Fruit fly (Drosophila melanogaster) whole organism, embryonic: Measurements from ENCODE around the gene CG5382.

Experiments
- ATbp ChIP-seq: fragments of 200-800 bp; sonication (Bioruptor generic); optimal IDR thresholded peaks from 2 replicates; lab custom pipeline; 2017; ENCODE audit warnings: missing biosample characterization, mild to moderate bottlenecking, missing genetic modification characterization, missing genetic modification reagents
- Adf1 ChIP-seq: fragments of 200-800 bp; sonication (Bioruptor generic); IDR thresholded peaks from 2 replicates; pipeline ENCODE4 v1.3.6; 2022; ENCODE audit warnings: missing biosample characterization, missing genetic modification characterization
- Asciz ChIP-seq: fragments of 200-800 bp; sonication (Bioruptor generic); optimal IDR thresholded peaks from 2 replicates; lab custom pipeline; 2017; ENCODE audit warnings: missing biosample characterization, mild to moderate bottlenecking, missing genetic modification characterization, missing genetic modification reagents
- Bteb2 ChIP-seq: fragments of 200-800 bp; sonication (Bioruptor generic); optimal IDR thresholded peaks from 2 replicates; lab custom pipeline; 2016; ENCODE audit warnings: missing biosample characterization, missing genetic modification characterization
- C15 ChIP-seq: fragments of 200-800 bp; sonication (Bioruptor generic); IDR thresholded peaks from 3 replicates; pipeline ENCODE4 v1.3.6; 2022; ENCODE audit warnings: missing biosample characterization, missing genetic modification characterization
- CG10654 ChIP-seq: fragments of 200-800 bp; sonication (Bioruptor generic); optimal IDR thresholded peaks from 2 replicates; lab custom pipeline; 2016; ENCODE audit warnings: missing biosample characterization, missing genetic modification characterization
- CG12659 ChIP-seq: fragments of 200-800 bp; sonication (Bioruptor generic); optimal IDR thresholded peaks from 3 replicates; lab custom pipeline; 2017; ENCODE audit warnings: mild to moderate bottlenecking, missing biosample characterization, missing genetic modification reagents, missing genetic modification characterization
- CG15479 ChIP-seq: fragments of 200-800 bp; sonication (Bioruptor generic); optimal IDR thresholded peaks from 3 replicates; lab custom pipeline; 2019; ENCODE audit warnings: missing biosample characterization, mild to moderate bottlenecking, missing genetic modification characterization, moderate library complexity
- CG18599 ChIP-seq: fragments of 200-800 bp; sonication (Bioruptor generic); optimal IDR thresholded peaks from 3 replicates; lab custom pipeline; 2017; ENCODE audit warnings: missing biosample characterization, missing genetic modification characterization, mild to moderate bottlenecking, moderate library complexity, missing genetic modification reagents
- CG2129 ChIP-seq: fragments of 200-800 bp; sonication (Bioruptor generic); IDR thresholded peaks from 2 replicates; pipeline ENCODE4 v1.3.6; 2022; ENCODE audit warnings: missing biosample characterization, missing genetic modification characterization; ENCODE audit not compliant: partially characterized antibody
- CG2678 ChIP-seq: fragments of 200-800 bp; sonication (Bioruptor generic); optimal IDR thresholded peaks from 3 replicates; lab custom pipeline; 2019; ENCODE audit warnings: missing biosample characterization, mild to moderate bottlenecking, missing genetic modification characterization, moderate library complexity
- CG34224 ChIP-seq: fragments of 200-800 bp; sonication (Bioruptor generic); IDR thresholded peaks from 3 replicates; pipeline ENCODE4 v1.3.6; 2022; ENCODE audit warnings: missing biosample characterization, missing genetic modification characterization; ENCODE audit not compliant: partially characterized antibody
- CG4854 ChIP-seq: fragments of 200-800 bp; sonication (Bioruptor generic); optimal IDR thresholded peaks from 2 replicates; lab custom pipeline; 2016; ENCODE audit warnings: missing biosample characterization, missing genetic modification characterization, inconsistent platforms
- CG5180 ChIP-seq: fragments of 200-800 bp; sonication (Bioruptor generic); optimal IDR thresholded peaks from 3 replicates; lab custom pipeline; 2017; ENCODE audit warnings: missing biosample characterization, missing genetic modification characterization, mild to moderate bottlenecking, moderate library complexity, missing genetic modification reagents
- CG5245 ChIP-seq: fragments of 200-800 bp; sonication (Bioruptor generic); optimal IDR thresholded peaks from 3 replicates; lab custom pipeline; 2016; ENCODE audit warnings: missing biosample characterization, missing genetic modification characterization
- CG6654 ChIP-seq: fragments of 200-800 bp; sonication (Bioruptor generic); optimal IDR thresholded peaks from 2 replicates; lab custom pipeline; 2017; ENCODE audit warnings: missing biosample characterization, mild to moderate bottlenecking, missing genetic modification characterization
- CG6813 ChIP-seq: fragments of 200-800 bp; sonication (Bioruptor generic); optimal IDR thresholded peaks from 2 replicates; lab custom pipeline; 2017; ENCODE audit warnings: missing biosample characterization, missing genetic modification characterization, mild to moderate bottlenecking, moderate library complexity, missing genetic modification reagents
- CG7987 ChIP-seq: fragments of 200-800 bp; sonication (Bioruptor generic); optimal IDR thresholded peaks from 2 replicates; lab custom pipeline; 2018; ENCODE audit warnings: missing biosample characterization, mild to moderate bottlenecking, missing genetic modification characterization, moderate library complexity
- CG8281 ChIP-seq: fragments of 200-800 bp; sonication (Bioruptor generic); optimal IDR thresholded peaks from 2 replicates; lab custom pipeline; 2018; ENCODE audit warnings: missing biosample characterization, mild to moderate bottlenecking, missing genetic modification characterization, moderate library complexity
- CG9215 ChIP-seq: fragments of 200-800 bp; sonication (Bioruptor generic); IDR thresholded peaks from 2 replicates; pipeline ENCODE4 v1.3.6; 2022; ENCODE audit warnings: missing biosample characterization, missing genetic modification characterization
- Deaf1 ChIP-seq: fragments of 200-800 bp; optimal IDR thresholded peaks from 3 replicates; lab custom pipeline; 2019; ENCODE audit warnings: missing biosample characterization, mild to moderate bottlenecking, missing genetic modification characterization, moderate library complexity
- Ets65A ChIP-seq: fragments of 200-800 bp; sonication (Bioruptor generic); peaks from one replicate; lab custom pipeline; 2016; ENCODE audit warnings: missing biosample characterization, missing genetic modification characterization
- HLH54F ChIP-seq: fragments of 200-800 bp; sonication (Bioruptor generic); optimal IDR thresholded peaks from 3 replicates; lab custom pipeline; 2016; ENCODE audit warnings: missing biosample characterization, missing genetic modification characterization
- Hsf ChIP-seq: fragments of 200-800 bp; sonication (Bioruptor generic); optimal IDR thresholded peaks from 3 replicates; lab custom pipeline; 2016; ENCODE audit warnings: missing biosample characterization, missing genetic modification characterization
- Lpt ChIP-seq: fragments of >200 bp; optimal IDR thresholded peaks from 2 replicates; lab custom pipeline; 2018; ENCODE audit warnings: missing biosample characterization, missing genetic modification characterization
- Meics ChIP-seq: fragments of 200-800 bp; sonication (Bioruptor generic); optimal IDR thresholded peaks from 2 replicates; lab custom pipeline; 2017; ENCODE audit warnings: missing biosample characterization, mild to moderate bottlenecking, missing genetic modification characterization
- Nf-YC ChIP-seq: fragments of 200-800 bp; optimal IDR thresholded peaks from 3 replicates; lab custom pipeline; 2019; ENCODE audit warnings: missing biosample characterization, mild to moderate bottlenecking, missing genetic modification characterization, moderate library complexity
- Opbp ChIP-seq: fragments of 200-800 bp; sonication (Bioruptor generic); IDR thresholded peaks from 3 replicates; pipeline ENCODE4 v1.3.6; 2022; ENCODE audit warnings: missing biosample characterization, missing genetic modification characterization; ENCODE audit not compliant: partially characterized antibody
- Poxn ChIP-seq: fragments of 200-800 bp; sonication (Bioruptor generic); IDR thresholded peaks from 2 replicates; pipeline ENCODE4 v1.3.6; 2022; ENCODE audit warnings: missing biosample characterization, missing genetic modification characterization
- Rfx ChIP-seq: fragments of 200-800 bp; sonication (Bioruptor generic); IDR thresholded peaks from 2 replicates; pipeline ENCODE4 v1.3.6; 2022; ENCODE audit warnings: missing biosample characterization, missing genetic modification characterization
- Trl ChIP-seq, 3 experiments: fragments of >200 bp in 2 of 3; fragments of 200-800 bp in 1 of 3; sonication (Bioruptor generic) in 1 of 3; optimal IDR thresholded peaks; 2 replicates in 1 of 3; 3 replicates in 2 of 3; lab custom pipeline; 2016 to 2017; ENCODE audit warnings: missing biosample characterization in 1 of 3, missing genetic modification characterization in 1 of 3
- bigmax ChIP-seq: fragments of 200-800 bp; sonication (Bioruptor generic); optimal IDR thresholded peaks from 2 replicates; lab custom pipeline; 2018; ENCODE audit warnings: missing biosample characterization, mild to moderate bottlenecking, missing genetic modification characterization
- cad ChIP-seq: fragments of >200 bp; optimal IDR thresholded peaks from 2 replicates; lab custom pipeline; 2017; ENCODE audit warnings: missing biosample characterization, missing genetic modification characterization
- cg ChIP-seq: fragments of 200-800 bp; sonication (Bioruptor generic); optimal IDR thresholded peaks from 3 replicates; lab custom pipeline; 2019; ENCODE audit warnings: missing biosample characterization, mild to moderate bottlenecking, missing genetic modification characterization, moderate library complexity
- chif ChIP-seq, 2 experiments: fragments of 200-800 bp; sonication (Bioruptor generic); optimal IDR thresholded peaks; 3 replicates each; lab custom pipeline; 2016; ENCODE audit warnings: missing biosample characterization in 2 of 2, missing genetic modification characterization in 2 of 2
- croc ChIP-seq: fragments of 200-800 bp; sonication (Bioruptor generic); conservative IDR thresholded peaks from 3 replicates; pipeline ENCODE4 v1.3.6; 2022; ENCODE audit warnings: missing biosample characterization, missing genetic modification characterization
- esg ChIP-seq: fragments of 200-800 bp; sonication (Bioruptor generic); conservative IDR thresholded peaks from 2 replicates; pipeline ENCODE4 v1.3.6; 2022; ENCODE audit warnings: missing biosample characterization, missing genetic modification characterization
- kah ChIP-seq: fragments of 200-800 bp; sonication (Bioruptor generic); optimal IDR thresholded peaks from 2 replicates; lab custom pipeline; 2018; ENCODE audit warnings: missing biosample characterization, mild to moderate bottlenecking, missing genetic modification characterization
- onecut ChIP-seq: fragments of 200-800 bp; sonication (Bioruptor generic); IDR thresholded peaks from 2 replicates; pipeline ENCODE4 v1.3.6; 2022; ENCODE audit warnings: missing biosample characterization, missing genetic modification characterization
- salm ChIP-seq: fragments of 200-800 bp; sonication (Bioruptor generic); optimal IDR thresholded peaks from 2 replicates; lab custom pipeline; 2018; ENCODE audit warnings: missing biosample characterization, mild to moderate bottlenecking, missing genetic modification characterization
- sc ChIP-seq, 3 experiments: fragments of >200 bp in 2 of 3; fragments of 200-800 bp in 1 of 3; sonication (Bioruptor generic) in 1 of 3; optimal IDR thresholded peaks; 2 replicates in 2 of 3; 3 replicates in 1 of 3; lab custom pipeline; 2017; ENCODE audit warnings: mild to moderate bottlenecking in 1 of 3, missing biosample characterization in 1 of 3, missing genetic modification characterization in 1 of 3, missing genetic modification reagents in 1 of 3
- seq ChIP-seq: fragments of 200-800 bp; sonication (Bioruptor generic); IDR thresholded peaks from 2 replicates; pipeline ENCODE4 v1.3.6; 2022; ENCODE audit warnings: missing biosample characterization, missing genetic modification characterization
- tll ChIP-seq, 2 experiments: fragments of 200-800 bp in 1 of 2; fragments of >200 bp in 1 of 2; sonication (Bioruptor generic) in 1 of 2; optimal IDR thresholded peaks; 2 replicates each; lab custom pipeline; 2017 to 2019; ENCODE audit warnings: missing biosample characterization in 2 of 2, missing genetic modification characterization in 2 of 2, mild to moderate bottlenecking in 1 of 2, moderate library complexity in 1 of 2

Gene CG5382

DNA sequence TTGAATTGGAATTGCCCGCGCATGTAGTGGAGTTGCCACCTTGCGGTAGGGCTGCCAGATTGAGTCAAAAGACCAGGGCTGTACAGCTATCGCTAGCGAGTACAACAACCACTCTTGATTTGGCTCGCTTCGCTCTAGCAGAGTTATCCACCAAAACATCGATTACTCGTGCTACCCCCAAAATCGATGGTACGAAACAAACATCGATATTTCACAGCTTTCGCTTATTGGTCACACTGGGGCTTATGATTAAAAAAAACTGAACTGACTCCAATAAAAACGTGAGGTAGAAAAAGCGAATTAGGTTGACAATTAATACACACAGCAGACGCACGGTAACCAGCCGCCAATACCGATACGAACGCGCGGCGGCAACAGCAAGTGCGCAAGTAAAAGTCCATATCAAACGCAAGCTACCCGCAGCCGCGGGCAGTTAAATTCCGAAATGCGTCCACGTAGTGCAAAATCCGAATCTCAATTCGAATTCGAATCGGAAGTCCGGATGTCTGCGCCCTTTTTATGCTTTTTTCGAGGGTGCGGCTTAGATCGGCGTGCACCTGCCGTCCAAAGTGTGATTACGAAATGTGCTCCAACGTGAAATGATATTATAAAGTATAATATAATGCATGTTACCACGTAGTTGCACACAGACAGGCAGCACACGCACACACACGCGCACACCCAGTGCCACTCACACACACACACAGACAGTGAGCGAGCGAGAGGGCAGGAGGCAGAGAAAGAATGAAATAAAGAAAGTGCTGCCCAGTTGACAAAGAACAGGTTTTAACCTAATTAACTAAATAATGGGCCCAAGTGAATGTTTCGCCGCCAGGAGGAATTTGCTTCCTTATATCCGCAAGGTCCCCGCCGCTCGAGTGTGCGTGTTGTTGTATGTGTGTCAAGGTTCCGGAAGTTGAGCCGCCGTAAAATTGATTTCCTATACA, 9.0 kb downstream of the CG5382 start, which contains the start of gene Sar1 (continued):
- TF ChIP-seq CG12659 (GFP tag; lab: Kevin White, UChicago) (peak; percentile 80), kah (GFP tag; lab: Kevin White, UChicago) (no peak), seq (GFP tag; lab: Robert Waterston, UW) (no peak; the same call in 1 of the 2 replicates), salm (tag; lab: Kevin White, UChicago) (no peak), CG18599 (peak; percentile 24), CG7987 (GFP tag; lab: Kevin White, UChicago) (peak; percentile 14), Meics (no peak), C15 (no peak), Bteb2 (GFP tag; lab: Kevin White, UChicago) (peak; percentile 23), CG5180 (GFP tag; lab: Kevin White, UChicago) (no peak), cg (GFP tag; lab: Kevin White, UChicago) (peak; percentile 96), Asciz (no peak)

DNA sequence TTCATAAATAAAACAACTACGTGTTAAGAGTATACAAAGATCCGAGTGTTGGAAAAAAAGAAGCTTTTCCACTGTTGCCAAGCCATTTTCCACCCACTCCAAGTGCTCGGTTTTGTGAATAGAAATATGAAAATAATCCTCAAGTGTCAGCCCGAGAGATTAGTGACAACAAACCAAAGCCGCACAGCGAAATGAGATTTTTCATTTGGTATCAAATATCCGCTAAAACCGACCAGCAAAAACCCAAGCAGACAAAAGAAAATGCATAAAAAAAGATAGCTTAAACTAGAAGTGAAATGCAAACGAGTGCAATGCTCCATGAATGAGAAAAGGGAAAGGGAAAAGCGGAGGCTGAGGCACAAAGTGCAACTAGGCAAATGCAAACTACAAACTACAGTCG, 14.4 kb downstream of the CG5382 start, which contains the start of gene rdhB:
Gene rdhB, plus strand, starts transcription at position 301 of the 400 bp plus-strand sequence.
- no peak for TF ChIP-seq tll (GFP tag; optimal IDR thresholded peaks at IDR 0.05; lab: Kevin White, UChicago)
- no peak for TF ChIP-seq CG9215
- TF ChIP-seq onecut (GFP tag; lab: Robert Waterston, UW): no peak
- TF ChIP-seq Hsf (GFP tag; lab: Kevin White, UChicago): no peak
- TF ChIP-seq Lpt (GFP tag; lab: Kevin White, UChicago): no peak
- no peak for TF ChIP-seq Poxn (GFP tag; lab: Robert Waterston, UW)
- no peak for TF ChIP-seq CG2678 (tag; lab: Kevin White, UChicago)
- TF ChIP-seq CG2129 (GFP tag; lab: Robert Waterston, UW): no peak
- TF ChIP-seq CG34224 (GFP tag; lab: Robert Waterston, UW): no peak
- TF ChIP-seq CG6813 (GFP tag; lab: Kevin White, UChicago): no peak
- TF ChIP-seq CG4854 (GFP tag; lab: Kevin White, UChicago): no peak
- no peak for TF ChIP-seq Nf-YC (tag; lab: Kevin White, UChicago)
- TF ChIP-seq ATbp: no peak
- TF ChIP-seq CG12659 (GFP tag; lab: Kevin White, UChicago): no peak
- no peak for TF ChIP-seq cg (GFP tag; lab: Kevin White, UChicago)

DNA sequence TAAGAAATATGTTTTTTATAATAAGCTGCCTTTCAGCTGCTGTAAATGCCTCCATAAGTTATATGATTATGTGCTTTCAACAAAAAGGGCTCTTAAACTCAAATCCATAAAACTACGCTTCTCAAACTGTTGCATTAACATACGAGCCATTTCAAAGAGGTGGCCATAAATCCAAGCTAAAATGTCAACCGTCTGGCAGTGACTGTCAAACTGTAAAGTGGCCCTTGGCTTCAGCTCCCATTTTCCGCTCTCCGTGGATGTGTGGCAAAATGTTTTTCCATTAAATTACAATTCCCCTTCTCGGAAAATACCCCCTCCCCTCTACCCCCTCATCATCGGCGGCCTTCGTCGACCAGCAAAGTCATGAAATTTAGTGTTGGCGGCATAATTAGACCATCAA, 23.1 kb downstream of the CG5382 start:
- TF ChIP-seq cad (peak; percentile 59), Adf1 (GFP tag; lab: Robert Waterston, UW) (no peak), CG6654 (GFP tag; lab: Kevin White, UChicago) (peak; percentile 88), Trl (optimal IDR thresholded peaks at IDR 0.05; lab: Kevin White, UChicago) (no peak), Trl (GFP tag; optimal IDR thresholded peaks at IDR 0.05; lab: Kevin White, UChicago) (no peak), Ets65A (GFP tag; lab: Kevin White, UChicago) (peak; percentile 33)

DNA sequence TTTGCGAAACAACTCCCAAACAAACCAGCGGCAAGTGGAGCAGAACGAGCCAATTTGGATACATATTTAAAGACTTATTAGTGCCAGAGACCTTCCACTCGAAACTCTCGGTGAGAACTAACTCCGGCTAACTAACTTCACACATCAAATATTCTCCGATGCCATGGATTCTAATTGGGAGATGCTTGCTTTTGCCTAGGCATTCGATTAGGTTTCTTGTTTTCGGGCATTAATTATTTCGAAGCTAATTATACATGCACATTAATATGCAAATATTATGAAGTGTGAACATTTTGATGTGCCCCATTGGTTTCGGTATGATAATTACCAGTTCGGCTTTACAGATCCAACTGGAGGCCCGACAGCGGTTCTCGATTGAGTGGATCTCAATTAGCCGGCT, 23.6 kb downstream of the CG5382 start, which contains the start of gene CG5386:
Gene CG5386, minus strand, starts transcription at position 101 of the 400 bp plus-strand sequence.
- TF ChIP-seq bigmax (GFP tag; lab: Kevin White, UChicago) (no peak), CG10654 (GFP tag; lab: Kevin White, UChicago) (no peak), chif (GFP tag; optimal IDR thresholded peaks at IDR 0.05; lab: Kevin White, UChicago) (no peak), esg (GFP tag; lab: Robert Waterston, UW) (no peak), CG15479 (GFP tag; lab: Kevin White, UChicago) (no peak), CG5245 (GFP tag; lab: Kevin White, UChicago) (no peak), Opbp (no peak), sc (optimal IDR thresholded peaks at IDR 0.05; lab: Kevin White, UChicago) (no peak), sc (GFP tag; optimal IDR thresholded peaks at IDR 0.05; lab: Kevin White, UChicago) (no peak), Rfx (GFP tag; lab: Robert Waterston, UW) (no peak), HLH54F (GFP tag; lab: Kevin White, UChicago) (no peak), CG8281 (tag; lab: Kevin White, UChicago) (no peak), croc (GFP tag; lab: Robert Waterston, UW) (no peak), Deaf1 (tag; lab: Kevin White, UChicago) (no peak), CG2678 (tag; lab: Kevin White, UChicago) (no peak)
